Worm (Caenorhabditis elegans) whole organism, L4 larva: ENCODE data around the gene F31E9.6.

Experiments
- F49E8.2 ChIP-seq: sonication (generic microtip); optimal IDR thresholded peaks from 2 replicates; lab custom pipeline; 2016; ENCODE audit warnings: missing compliant biosample characterization, mild to moderate bottlenecking, missing genetic modification characterization, borderline replicate concordance
- Y75B8A.6 ChIP-seq: fragments of 200-800 bp; sonication (Bioruptor generic); IDR thresholded peaks from 2 replicates; pipeline ENCODE4 v1.3.6; 2022; ENCODE audit warnings: missing genetic modification reagents, missing genetic modification characterization, missing compliant biosample characterization
- ZK546.5 ChIP-seq, 2 experiments: sonication (generic microtip); optimal IDR thresholded peaks; 2 replicates each; lab custom pipeline; 2017; ENCODE audit warnings: missing biosample characterization in 2 of 2, missing genetic modification characterization in 2 of 2
- aly-2 ChIP-seq: sonication (generic microtip); optimal IDR thresholded peaks from 2 replicates; lab custom pipeline; 2018; ENCODE audit warnings: missing biosample characterization, missing genetic modification characterization
- ceh-28 ChIP-seq: fragments of 150-350 bp; optimal IDR thresholded peaks from 2 replicates; lab custom pipeline; 2014; ENCODE audit warnings: missing biosample characterization, missing genetic modification reagents, missing genetic modification characterization
- egl-27 ChIP-seq: sonication (generic microtip); optimal IDR thresholded peaks from 3 replicates; lab custom pipeline; 2017; ENCODE audit warnings: missing biosample characterization, missing genetic modification reagents, missing genetic modification characterization
- fos-1 ChIP-seq: fragments of 150-350 bp; optimal IDR thresholded peaks from 2 replicates; lab custom pipeline; 2014; ENCODE audit warnings: missing biosample characterization, missing genetic modification characterization
- hmg-1.1 ChIP-seq: fragments of 200-800 bp; sonication (Bioruptor generic); IDR thresholded peaks from 2 replicates; pipeline ENCODE4 v1.3.6; 2022; ENCODE audit warnings: missing genetic modification reagents, missing genetic modification characterization, missing compliant biosample characterization
- mdl-1 ChIP-seq, 2 experiments: fragments of 150-350 bp in 1 of 2; sonication (generic microtip) in 1 of 2; optimal IDR thresholded peaks; 2 replicates each; lab custom pipeline; 2014 to 2017; ENCODE audit warnings: missing biosample characterization in 2 of 2, missing genetic modification characterization in 2 of 2
- nhr-102 ChIP-seq: sonication (generic microtip); optimal IDR thresholded peaks from 2 replicates; lab custom pipeline; 2016; ENCODE audit warnings: mild to moderate bottlenecking, missing genetic modification characterization, moderate library complexity, missing compliant biosample characterization
- nhr-6 ChIP-seq: fragments of 150-350 bp; optimal IDR thresholded peaks from 2 replicates; lab custom pipeline; 2014; ENCODE audit warnings: missing biosample characterization, missing genetic modification characterization
- pha-4 ChIP-seq, 2 experiments: fragments of 150-350 bp in 1 of 2; fragments of 200-800 bp in 1 of 2; sonication (Bioruptor generic) in 1 of 2; IDR thresholded peaks in 1 of 2; optimal IDR thresholded peaks in 1 of 2; 2 replicates each; pipeline versions ENCODE4 v1.3.6 to Lab custom; 2014 to 2022; ENCODE audit warnings: missing genetic modification characterization in 2 of 2, missing genetic modification reagents in 2 of 2, missing biosample characterization in 1 of 2, missing compliant biosample characterization in 1 of 2
- pqm-1 ChIP-seq: sonication (generic microtip); optimal IDR thresholded peaks from 2 replicates; lab custom pipeline; 2017; ENCODE audit warnings: missing biosample characterization, missing genetic modification characterization
- skn-1 ChIP-seq: fragments of 150-350 bp; optimal IDR thresholded peaks from 2 replicates; lab custom pipeline; 2014; ENCODE audit warnings: missing biosample characterization, missing genetic modification characterization

DNA sequence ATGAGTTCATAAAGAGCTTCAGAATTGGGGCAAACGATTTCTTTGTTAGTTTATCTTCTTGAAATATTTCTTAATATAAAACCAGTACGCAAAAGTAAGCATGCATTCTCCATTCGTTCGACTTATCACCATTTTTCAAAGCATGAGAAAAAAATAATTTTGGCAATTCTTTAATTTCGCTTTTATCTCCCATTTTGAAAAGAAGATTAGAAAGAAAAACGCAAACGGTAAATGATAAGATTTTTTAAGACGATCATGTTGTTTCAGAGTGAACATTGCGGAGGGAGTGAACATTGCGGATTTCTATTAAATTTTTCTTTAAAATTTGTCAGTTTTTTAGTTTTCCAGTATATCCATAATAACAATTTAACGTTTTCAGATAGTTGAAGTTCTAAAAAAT, 24.4 kb upstream of the F31E9.6 start:
- no peak for TF ChIP-seq hmg-1.1 (GFP tag; lab: Robert Waterston, UW)
- no peak for TF ChIP-seq nhr-102 (tag; lab: Kevin White, UChicago)
- no peak for TF ChIP-seq aly-2 (tag; lab: Kevin White, UChicago)
- TF ChIP-seq ZK546.5 (tag; optimal IDR thresholded peaks at IDR 0.05; lab: Kevin White, UChicago), result no peak
- no peak for TF ChIP-seq ceh-28 (tag; lab: Kevin White, UChicago)
- no peak for TF ChIP-seq mdl-1 (tag; optimal IDR thresholded peaks at IDR 0.05; lab: Kevin White, UChicago)
- no peak for TF ChIP-seq Y75B8A.6 (GFP tag; lab: Robert Waterston, UW)
- TF ChIP-seq fos-1 (tag; lab: Kevin White, UChicago), result no peak
- no peak for TF ChIP-seq nhr-6 (tag; lab: Kevin White, UChicago)
- no peak for TF ChIP-seq pqm-1 (tag; lab: Kevin White, UChicago)
- TF ChIP-seq skn-1 (tag; lab: Kevin White, UChicago), result no peak
- no peak for TF ChIP-seq pha-4 (GFP tag; IDR thresholded peaks at IDR 0.05; lab: Robert Waterston, UW)
- no peak for TF ChIP-seq pha-4 (tag; optimal IDR thresholded peaks at IDR 0.05; lab: Kevin White, UChicago)
- no peak for TF ChIP-seq egl-27 (tag; lab: Kevin White, UChicago)
- no peak for TF ChIP-seq F49E8.2
